Fruit fly (Drosophila melanogaster) whole organism, embryonic: ENCODE data around the gene CG5853.
A peak's percentile ranks its signal among the peaks of the same experiment; 100 is the strongest.

Source experiments
- Adf1 ChIP-seq: fragments of 200-800 bp; sonication (Bioruptor generic); IDR thresholded peaks from 2 replicates; pipeline ENCODE4 v1.3.6; 2022; ENCODE audit warnings: missing biosample characterization, missing genetic modification characterization
- Asciz ChIP-seq: fragments of 200-800 bp; sonication (Bioruptor generic); optimal IDR thresholded peaks from 2 replicates; lab custom pipeline; 2017; ENCODE audit warnings: missing biosample characterization, mild to moderate bottlenecking, missing genetic modification characterization, missing genetic modification reagents
- CG12942 ChIP-seq: fragments of 200-800 bp; sonication (Bioruptor generic); optimal IDR thresholded peaks from 3 replicates; lab custom pipeline; 2016; ENCODE audit warnings: missing biosample characterization, missing genetic modification characterization
- CG13296 ChIP-seq: fragments of 200-800 bp; sonication (Bioruptor generic); optimal IDR thresholded peaks from 3 replicates; lab custom pipeline; 2018; ENCODE audit warnings: missing biosample characterization, mild to moderate bottlenecking, missing genetic modification characterization
- CG14050 ChIP-seq: fragments of 200-800 bp; sonication (Bioruptor generic); IDR thresholded peaks from 3 replicates; pipeline ENCODE4 v1.3.6; 2022; ENCODE audit warnings: missing biosample characterization, missing genetic modification characterization
- CG14710 ChIP-seq: fragments of 200-800 bp; sonication (Bioruptor generic); optimal IDR thresholded peaks from 3 replicates; lab custom pipeline; 2019; ENCODE audit warnings: missing biosample characterization, mild to moderate bottlenecking, missing genetic modification characterization, moderate library complexity
- CG1529 ChIP-seq: fragments of 200-800 bp; sonication (Bioruptor generic); optimal IDR thresholded peaks from 3 replicates; lab custom pipeline; 2018; ENCODE audit warnings: missing biosample characterization, missing genetic modification characterization
- CG1602 ChIP-seq: fragments of 200-800 bp; sonication (Bioruptor generic); optimal IDR thresholded peaks from 3 replicates; lab custom pipeline; 2016; ENCODE audit warnings: missing biosample characterization, missing genetic modification characterization
- CG18764 ChIP-seq: fragments of 200-800 bp; sonication (Bioruptor generic); optimal IDR thresholded peaks from 3 replicates; lab custom pipeline; 2016; ENCODE audit warnings: missing biosample characterization, missing genetic modification characterization
- CG2129 ChIP-seq: fragments of 200-800 bp; sonication (Bioruptor generic); IDR thresholded peaks from 2 replicates; pipeline ENCODE4 v1.3.6; 2022; ENCODE audit warnings: missing biosample characterization, missing genetic modification characterization; ENCODE audit not compliant: partially characterized antibody
- CG2199 ChIP-seq: fragments of 200-800 bp; sonication (Bioruptor generic); IDR thresholded peaks from 3 replicates; pipeline ENCODE4 v1.3.6; 2022; ENCODE audit warnings: missing biosample characterization, missing genetic modification characterization
- CG30431 ChIP-seq: fragments of 200-800 bp; sonication (Bioruptor generic); optimal IDR thresholded peaks from 2 replicates; lab custom pipeline; 2017; ENCODE audit warnings: missing biosample characterization, missing genetic modification characterization
- CG33213 ChIP-seq: fragments of 200-800 bp; sonication (Bioruptor generic); optimal IDR thresholded peaks from 3 replicates; lab custom pipeline; 2016; ENCODE audit warnings: missing biosample characterization, missing genetic modification characterization
- CG34422 ChIP-seq: fragments of 200-800 bp; sonication (Bioruptor generic); IDR thresholded peaks from 3 replicates; pipeline ENCODE4 v1.3.6; 2022; ENCODE audit warnings: missing biosample characterization, missing genetic modification characterization
- CG43689 ChIP-seq: fragments of 200-800 bp; sonication (Bioruptor generic); IDR thresholded peaks from 2 replicates; pipeline ENCODE4 v1.3.6; 2022; ENCODE audit warnings: missing biosample characterization, missing genetic modification characterization
- CG4404 ChIP-seq: fragments of 200-800 bp; sonication (Bioruptor generic); IDR thresholded peaks from 2 replicates; pipeline ENCODE4 v1.3.6; 2022; ENCODE audit warnings: missing biosample characterization, missing genetic modification characterization
- CG4424 ChIP-seq: fragments of 200-800 bp; sonication (Bioruptor generic); optimal IDR thresholded peaks from 3 replicates; lab custom pipeline; 2016; ENCODE audit warnings: missing biosample characterization, missing genetic modification characterization
- CG4707 ChIP-seq: fragments of 200-800 bp; sonication (Bioruptor generic); optimal IDR thresholded peaks from 2 replicates; lab custom pipeline; 2018; ENCODE audit warnings: missing biosample characterization, mild to moderate bottlenecking, missing genetic modification characterization, moderate library complexity
- CG7963 ChIP-seq: fragments of 200-800 bp; sonication (Bioruptor generic); IDR thresholded peaks from 3 replicates; pipeline ENCODE4 v1.3.6; 2022; ENCODE audit warnings: missing biosample characterization, missing genetic modification characterization; ENCODE audit not compliant: partially characterized antibody
- CG8281 ChIP-seq: fragments of 200-800 bp; sonication (Bioruptor generic); optimal IDR thresholded peaks from 2 replicates; lab custom pipeline; 2018; ENCODE audit warnings: missing biosample characterization, mild to moderate bottlenecking, missing genetic modification characterization, moderate library complexity
- CoRest ChIP-seq: fragments of 200-800 bp; sonication (Bioruptor generic); optimal IDR thresholded peaks from 3 replicates; lab custom pipeline; 2018; ENCODE audit warnings: missing biosample characterization, mild to moderate bottlenecking, missing genetic modification characterization, moderate library complexity
- Dip3 ChIP-seq: fragments of 200-800 bp; sonication (Bioruptor generic); optimal IDR thresholded peaks from 3 replicates; lab custom pipeline; 2016; ENCODE audit warnings: missing biosample characterization, missing genetic modification characterization
- Drgx ChIP-seq: fragments of 200-800 bp; sonication (Bioruptor generic); IDR thresholded peaks from 2 replicates; pipeline ENCODE4 v1.3.6; 2022; ENCODE audit warnings: missing biosample characterization, missing genetic modification characterization
- Nf-YB ChIP-seq: fragments of 200-800 bp; sonication (Bioruptor generic); optimal IDR thresholded peaks from 3 replicates; lab custom pipeline; 2019; ENCODE audit warnings: missing biosample characterization, mild to moderate bottlenecking, missing genetic modification characterization, moderate library complexity
- Rx ChIP-seq: fragments of 200-800 bp; sonication (Bioruptor generic); IDR thresholded peaks from 2 replicates; pipeline ENCODE4 v1.3.6; 2022; ENCODE audit warnings: missing biosample characterization, missing genetic modification characterization
- Tbp ChIP-seq: fragments of >200 bp; optimal IDR thresholded peaks from 2 replicates; lab custom pipeline; 2018; ENCODE audit warnings: missing biosample characterization, missing genetic modification characterization
- Trl ChIP-seq, 3 experiments: fragments of >200 bp in 2 of 3; fragments of 200-800 bp in 1 of 3; sonication (Bioruptor generic) in 1 of 3; optimal IDR thresholded peaks; 2 replicates in 1 of 3; 3 replicates in 2 of 3; lab custom pipeline; 2016 to 2017; ENCODE audit warnings: missing biosample characterization in 1 of 3, missing genetic modification characterization in 1 of 3
- bab2 ChIP-seq: fragments of 200-800 bp; sonication (Bioruptor generic); optimal IDR thresholded peaks from 2 replicates; lab custom pipeline; 2016; ENCODE audit warnings: missing biosample characterization, missing genetic modification characterization
- btn ChIP-seq: fragments of 200-800 bp; sonication (Bioruptor generic); optimal IDR thresholded peaks from 2 replicates; lab custom pipeline; 2016; ENCODE audit warnings: missing biosample characterization, missing genetic modification characterization
- cato ChIP-seq: fragments of 200-800 bp; sonication (Bioruptor generic); optimal IDR thresholded peaks from 2 replicates; lab custom pipeline; 2016; ENCODE audit warnings: missing biosample characterization, missing genetic modification characterization, borderline replicate concordance
- corto ChIP-seq: fragments of 200-800 bp; sonication (Bioruptor generic); optimal IDR thresholded peaks from 2 replicates; lab custom pipeline; 2016; ENCODE audit warnings: missing biosample characterization, mild to moderate bottlenecking, missing genetic modification characterization, moderate library complexity
- fd96Cb ChIP-seq: fragments of 200-800 bp; sonication (Bioruptor generic); optimal IDR thresholded peaks from 2 replicates; lab custom pipeline; 2018; ENCODE audit warnings: missing biosample characterization, mild to moderate bottlenecking, missing genetic modification characterization, moderate library complexity
- hbn ChIP-seq: fragments of 200-800 bp; sonication (Bioruptor generic); IDR thresholded peaks from 2 replicates; pipeline ENCODE4 v1.3.6; 2022; ENCODE audit warnings: missing biosample characterization, missing genetic modification characterization; ENCODE audit not compliant: partially characterized antibody
- jumu ChIP-seq: fragments of 200-800 bp; sonication (Bioruptor generic); optimal IDR thresholded peaks from 3 replicates; lab custom pipeline; 2016; ENCODE audit warnings: missing biosample characterization, missing genetic modification characterization
- pan ChIP-seq, 4 experiments: fragments of >200 bp in 3 of 4; fragments of 200-800 bp in 1 of 4; sonication (Bioruptor generic) in 1 of 4; optimal IDR thresholded peaks in 3 of 4; IDR thresholded peaks in 1 of 4; 2 replicates each; pipeline versions ENCODE4 v1.3.6 to Lab custom; 2017 to 2022; ENCODE audit warnings: missing biosample characterization in 2 of 4, missing genetic modification characterization in 2 of 4, mixed read lengths in 1 of 4
- schlank ChIP-seq: fragments of 200-800 bp; sonication (Bioruptor generic); optimal IDR thresholded peaks from 2 replicates; lab custom pipeline; 2018; ENCODE audit warnings: missing biosample characterization, mild to moderate bottlenecking, missing genetic modification characterization
- scrt ChIP-seq: fragments of 200-800 bp; sonication (Bioruptor generic); optimal IDR thresholded peaks from 2 replicates; lab custom pipeline; 2018; ENCODE audit warnings: missing biosample characterization, mild to moderate bottlenecking, missing genetic modification characterization, moderate library complexity
- sima ChIP-seq: fragments of 200-800 bp; sonication (Bioruptor generic); optimal IDR thresholded peaks from 2 replicates; lab custom pipeline; 2016; ENCODE audit warnings: missing biosample characterization, missing genetic modification characterization
- stwl ChIP-seq: fragments of 200-800 bp; sonication (Bioruptor generic); optimal IDR thresholded peaks from 3 replicates; lab custom pipeline; 2018; ENCODE audit warnings: missing biosample characterization, mild to moderate bottlenecking, missing genetic modification characterization, moderate library complexity
- tup ChIP-seq: fragments of 200-800 bp; sonication (Bioruptor generic); optimal IDR thresholded peaks from 2 replicates; lab custom pipeline; 2016; ENCODE audit warnings: missing biosample characterization, mild to moderate bottlenecking, missing genetic modification characterization, moderate library complexity
- usp ChIP-seq: fragments of >200 bp; optimal IDR thresholded peaks from 2 replicates; lab custom pipeline; 2017; ENCODE audit warnings: missing biosample characterization, missing genetic modification characterization
- zfh1 ChIP-seq: fragments of 200-800 bp; sonication (Bioruptor generic); IDR thresholded peaks from 3 replicates; pipeline ENCODE4 v1.3.6; 2022; ENCODE audit warnings: missing biosample characterization, missing genetic modification characterization

Gene CG5853

DNA sequence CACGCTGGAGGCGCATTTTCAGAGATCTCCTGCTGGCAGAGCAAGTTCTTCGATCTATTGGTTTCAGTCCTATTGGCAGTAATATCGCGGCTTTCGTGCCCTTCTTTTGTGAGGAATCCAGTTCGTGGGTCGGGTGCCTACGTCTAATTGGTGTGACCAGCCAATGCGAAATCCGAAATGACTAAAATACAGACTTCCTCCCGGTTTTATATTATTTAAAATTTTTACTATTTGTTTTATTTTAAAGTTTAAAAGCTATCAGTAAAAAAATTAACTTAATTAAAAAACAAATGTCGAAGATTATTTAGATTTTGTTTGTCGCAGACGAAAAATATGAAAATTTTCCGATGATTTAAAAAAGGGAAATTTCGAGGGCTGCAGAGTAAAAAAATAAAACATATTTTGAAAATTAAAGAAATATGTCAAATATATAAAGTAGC lies 16.2 kb upstream of the CG5853 start, which contains the start of gene CG5850 (continued):
- TF ChIP-seq scrt (GFP tag; lab: Kevin White, UChicago) (peak; percentile 26), stwl (tag; lab: Kevin White, UChicago) (peak; percentile 34), CG43689 (GFP tag; lab: Robert Waterston, UW) (no peak), CG4424 (GFP tag; lab: Kevin White, UChicago) (peak; percentile 20), usp (GFP tag; lab: Kevin White, UChicago) (no peak), bab2 (GFP tag; lab: Kevin White, UChicago) (no peak), Drgx (no peak), CG7963 (GFP tag; lab: Robert Waterston, UW) (no peak), fd96Cb (tag; lab: Kevin White, UChicago) (no peak), CG13296 (peak; percentile 41), CG4707 (GFP tag; lab: Kevin White, UChicago) (no peak), zfh1 (GFP tag; lab: Robert Waterston, UW) (no peak), CG4404 (GFP tag; lab: Robert Waterston, UW) (no peak), Nf-YB (GFP tag; lab: Kevin White, UChicago) (peak; percentile 3), Tbp (GFP tag; lab: Kevin White, UChicago) (no peak), btn (GFP tag; lab: Kevin White, UChicago) (no peak), Trl (optimal IDR thresholded peaks at IDR 0.05; lab: Kevin White, UChicago) (no peak), Trl (GFP tag; optimal IDR thresholded peaks at IDR 0.05; lab: Kevin White, UChicago) (no peak), Asciz (GFP tag; lab: Kevin White, UChicago) (no peak), CG2129 (GFP tag; lab: Robert Waterston, UW) (no peak), Adf1 (GFP tag; lab: Robert Waterston, UW) (no peak), Dip3 (no peak), CG1602 (GFP tag; lab: Kevin White, UChicago) (no peak), CG8281 (no peak), hbn (GFP tag; lab: Robert Waterston, UW) (no peak), jumu (no peak), cato (GFP tag; lab: Kevin White, UChicago) (no peak), CG18764 (GFP tag; lab: Kevin White, UChicago) (no peak), CG1529 (no peak), CG2199 (GFP tag; lab: Robert Waterston, UW) (no peak), CG12942 (GFP tag; lab: Kevin White, UChicago) (no peak), CG14050 (GFP tag; lab: Robert Waterston, UW) (no peak), tup (GFP tag; lab: Kevin White, UChicago) (no peak), Rx (GFP tag; lab: Robert Waterston, UW) (no peak), CG34422 (GFP tag; lab: Robert Waterston, UW) (no peak), CG30431 (no peak), schlank (tag; lab: Kevin White, UChicago) (no peak), pan (optimal IDR thresholded peaks at IDR 0.05; lab: Kevin White, UChicago) (no peak), pan (GFP tag; optimal IDR thresholded peaks at IDR 0.05 in 1 of 2, IDR thresholded peaks at IDR 0.05 in 1 of 2) (no peak), sima (GFP tag; lab: Kevin White, UChicago) (no peak), CG33213 (GFP tag; lab: Kevin White, UChicago) (no peak), CG14710 (peak; percentile 63), CoRest (tag; lab: Kevin White, UChicago) (peak; percentile 52), corto (GFP tag; lab: Kevin White, UChicago) (no peak)
